Fruit fly (Drosophila melanogaster) whole organism, wandering third instar larva: Measurements from ENCODE around the gene CG3104.

ENCODE experiments used
- Abd-B ChIP-seq: fragments of >200 bp; optimal IDR thresholded peaks from 2 replicates; lab custom pipeline; 2017; ENCODE audit warnings: missing biosample characterization, missing genetic modification characterization
- CG9705 ChIP-seq: fragments of 200-800 bp; sonication (Bioruptor generic); optimal IDR thresholded peaks from 2 replicates; lab custom pipeline; 2018; ENCODE audit warnings: missing biosample characterization, mild to moderate bottlenecking, missing genetic modification characterization
- Dfd ChIP-seq: fragments of >200 bp; optimal IDR thresholded peaks from 2 replicates; lab custom pipeline; 2017; ENCODE audit warnings: missing biosample characterization, missing genetic modification characterization
- Dif ChIP-seq: fragments of 200-275, 200-300 bp; sonication (Bioruptor generic); optimal IDR thresholded peaks from 2 replicates; lab custom pipeline; 2018; ENCODE audit warnings: missing biosample characterization, missing genetic modification characterization; ENCODE audit not compliant: partially characterized antibody
- HLH106 ChIP-seq: fragments of 200-800 bp; optimal IDR thresholded peaks from 3 replicates; lab custom pipeline; 2019; ENCODE audit warnings: missing biosample characterization, mild to moderate bottlenecking, missing genetic modification characterization, moderate library complexity
- Hnf4 ChIP-seq: fragments of 200-800 bp; sonication (Bioruptor generic); optimal IDR thresholded peaks from 2 replicates; lab custom pipeline; 2016; ENCODE audit warnings: missing biosample characterization, mild to moderate bottlenecking, missing genetic modification characterization
- Hr78 ChIP-seq: fragments of >200 bp; optimal IDR thresholded peaks from 2 replicates; lab custom pipeline; 2017; ENCODE audit warnings: missing biosample characterization, missing genetic modification characterization
- Hr83 ChIP-seq: fragments of 200-300 bp; sonication (Bioruptor generic); optimal IDR thresholded peaks from 2 replicates; lab custom pipeline; 2016; ENCODE audit warnings: missing biosample characterization, mild to moderate bottlenecking, missing genetic modification characterization, moderate library complexity; ENCODE audit not compliant: poor library complexity, severe bottlenecking
- Jra ChIP-seq: sonication (Bioruptor generic); optimal IDR thresholded peaks from 2 replicates; lab custom pipeline; 2016; ENCODE audit warnings: missing biosample characterization, missing genetic modification characterization
- Mio ChIP-seq: sonication (Bioruptor generic); optimal IDR thresholded peaks from 2 replicates; lab custom pipeline; 2016; ENCODE audit warnings: missing biosample characterization, missing genetic modification characterization
- Myc ChIP-seq: fragments of >200 bp; optimal IDR thresholded peaks from 2 replicates; lab custom pipeline; 2017
- N ChIP-seq: fragments of >200 bp; optimal IDR thresholded peaks from 2 replicates; lab custom pipeline; 2018; ENCODE audit warnings: missing biosample characterization, missing external identifiers, missing genetic modification characterization
- OdsH ChIP-seq: fragments of 200-800 bp; sonication (Bioruptor generic); optimal IDR thresholded peaks from 2 replicates; lab custom pipeline; 2016; ENCODE audit warnings: missing biosample characterization, mild to moderate bottlenecking, missing genetic modification characterization
- Rel ChIP-seq, 2 experiments: fragments of 200-800 bp; sonication (Bioruptor generic) in 1 of 2; optimal IDR thresholded peaks; 2 replicates in 1 of 2; 3 replicates in 1 of 2; lab custom pipeline; 2016 to 2019; ENCODE audit warnings: mild to moderate bottlenecking in 2 of 2, missing biosample characterization in 2 of 2, missing genetic modification characterization in 2 of 2, moderate library complexity in 1 of 2
- Sp1 ChIP-seq: fragments of 200-800 bp; sonication (Bioruptor generic); optimal IDR thresholded peaks from 3 replicates; lab custom pipeline; 2019; ENCODE audit warnings: missing biosample characterization, mild to moderate bottlenecking, missing genetic modification characterization, moderate library complexity
- Vsx2 ChIP-seq: fragments of 200-300, 225-300 bp; sonication (Bioruptor generic); optimal IDR thresholded peaks from 2 replicates; lab custom pipeline; 2018; ENCODE audit warnings: missing biosample characterization, missing genetic modification characterization; ENCODE audit not compliant: partially characterized antibody
- br ChIP-seq: fragments of 200-800 bp; sonication (Bioruptor generic); optimal IDR thresholded peaks from 2 replicates; lab custom pipeline; 2016; ENCODE audit warnings: missing biosample characterization, missing genetic modification characterization
- dl ChIP-seq, 2 experiments: fragments of 175-275, 200-275 bp in 1 of 2; fragments of 200-275 bp in 1 of 2; sonication (Bioruptor generic); optimal IDR thresholded peaks; lab custom pipeline; 2018; ENCODE audit warnings: mild to moderate bottlenecking in 2 of 2, missing biosample characterization in 2 of 2, missing genetic modification characterization in 2 of 2, moderate library complexity in 2 of 2; ENCODE audit not compliant: partially characterized antibody in 2 of 2, insufficient read depth in 1 of 2
- dmrt93B ChIP-seq: fragments of 200-800 bp; sonication (Bioruptor generic); optimal IDR thresholded peaks from 2 replicates; lab custom pipeline; 2018; ENCODE audit warnings: missing biosample characterization, mild to moderate bottlenecking, missing genetic modification characterization
- dsf ChIP-seq: sonication (Bioruptor generic); optimal IDR thresholded peaks from 2 replicates; lab custom pipeline; 2016; ENCODE audit warnings: missing biosample characterization, missing genetic modification characterization, borderline replicate concordance
- ey ChIP-seq: fragments of 200-800 bp; sonication (Bioruptor generic); optimal IDR thresholded peaks from 2 replicates; lab custom pipeline; 2016; ENCODE audit warnings: missing biosample characterization, missing genetic modification characterization
- foxo ChIP-seq, 2 experiments: fragments of 200-800 bp; sonication (Bioruptor generic); optimal IDR thresholded peaks; 2 replicates in 1 of 2; 3 replicates in 1 of 2; lab custom pipeline; 2016 to 2017; ENCODE audit warnings: missing biosample characterization in 2 of 2, missing genetic modification characterization in 2 of 2
- fru ChIP-seq: fragments of 200-800 bp; sonication (Bioruptor generic); optimal IDR thresholded peaks from 3 replicates; lab custom pipeline; 2016; ENCODE audit warnings: missing biosample characterization, mild to moderate bottlenecking, missing genetic modification characterization
- h ChIP-seq: fragments of 200-800 bp; sonication (Bioruptor generic); optimal IDR thresholded peaks from 3 replicates; lab custom pipeline; 2016; ENCODE audit warnings: missing biosample characterization, mild to moderate bottlenecking, missing genetic modification characterization
- jim ChIP-seq: fragments of 175-275, 200-325 bp; sonication (Bioruptor generic); optimal IDR thresholded peaks from 2 replicates; lab custom pipeline; 2016; ENCODE audit warnings: missing biosample characterization, mild to moderate bottlenecking, missing genetic modification characterization
- lola ChIP-seq: fragments of >200 bp; optimal IDR thresholded peaks from 2 replicates; lab custom pipeline; 2017; ENCODE audit warnings: missing biosample characterization, missing genetic modification characterization
- pan ChIP-seq: fragments of >200 bp; optimal IDR thresholded peaks from 2 replicates; lab custom pipeline; 2017
- psq ChIP-seq: fragments of 200-800 bp; sonication (Bioruptor generic); optimal IDR thresholded peaks from 3 replicates; lab custom pipeline; 2017; ENCODE audit warnings: missing biosample characterization, mild to moderate bottlenecking, missing genetic modification characterization, moderate library complexity
- rgr ChIP-seq: fragments of 200-800 bp; sonication (Bioruptor generic); optimal IDR thresholded peaks from 3 replicates; lab custom pipeline; 2016; ENCODE audit warnings: missing biosample characterization, mild to moderate bottlenecking, missing genetic modification characterization
- sage ChIP-seq: fragments of 200-800 bp; sonication (Bioruptor generic); optimal IDR thresholded peaks from 2 replicates; lab custom pipeline; 2016; ENCODE audit warnings: missing biosample characterization, mild to moderate bottlenecking, missing genetic modification characterization
- sv ChIP-seq: fragments of 200-800 bp; sonication (Bioruptor generic); optimal IDR thresholded peaks from 3 replicates; lab custom pipeline; 2016; ENCODE audit warnings: missing biosample characterization, missing genetic modification characterization
- tai ChIP-seq: sonication (Bioruptor generic); optimal IDR thresholded peaks from 2 replicates; lab custom pipeline; 2016; ENCODE audit warnings: missing biosample characterization, missing genetic modification characterization
- usp ChIP-seq: fragments of >200 bp; optimal IDR thresholded peaks from 2 replicates; lab custom pipeline; 2017; ENCODE audit warnings: missing biosample characterization, missing genetic modification characterization
- woc ChIP-seq: sonication (Bioruptor generic); optimal IDR thresholded peaks from 2 replicates; lab custom pipeline; 2016; ENCODE audit warnings: missing biosample characterization, mild to moderate bottlenecking, missing genetic modification characterization

The CG3104 gene

dm6 chr2L:2885503-2886225 is 30.1 kb upstream of the CG3104 start, which contains the start of the genes NTPase and lilli (continued):
- peak; percentile 16 for TF ChIP-seq lola (GFP tag; lab: Kevin White, UChicago)
- TF ChIP-seq Dif (GFP tag; lab: Kevin White, UChicago): no peak
- TF ChIP-seq ey (GFP tag; lab: Kevin White, UChicago): peak; percentile 51
- TF ChIP-seq br (GFP tag; lab: Kevin White, UChicago): peak; percentile 48
- TF ChIP-seq Vsx2 (GFP tag; lab: Kevin White, UChicago): no peak
- peak; percentile 7 for TF ChIP-seq Mio (GFP tag; lab: Kevin White, UChicago)

dm6 chr2L:2884683-2885502 is 29.3 kb upstream of the CG3104 start:
- no peak for TF ChIP-seq sage (GFP tag; lab: Kevin White, UChicago)
- peak; percentile 8 for TF ChIP-seq CG9705 (GFP tag; lab: Kevin White, UChicago)
- no peak for TF ChIP-seq Myc (lab: Kevin White, UChicago)
- TF ChIP-seq lola (GFP tag; lab: Kevin White, UChicago): no peak
- TF ChIP-seq OdsH (GFP tag; lab: Kevin White, UChicago): no peak
- peak; percentile 3 for TF ChIP-seq br (GFP tag; lab: Kevin White, UChicago)
- TF ChIP-seq woc (GFP tag; lab: Kevin White, UChicago): peak; percentile 51
- no peak for TF ChIP-seq dmrt93B (GFP tag; lab: Kevin White, UChicago)
- TF ChIP-seq Rel (GFP tag; optimal IDR thresholded peaks at IDR 0.05; lab: Kevin White, UChicago): no peak
- TF ChIP-seq Rel (tag; optimal IDR thresholded peaks at IDR 0.05; lab: Kevin White, UChicago): peak; percentile 71
- TF ChIP-seq sv: no peak
- TF ChIP-seq pan (lab: Kevin White, UChicago): no peak
- TF ChIP-seq Dif (GFP tag; lab: Kevin White, UChicago): no peak
- TF ChIP-seq jim (GFP tag; lab: Kevin White, UChicago): no peak
- no peak for TF ChIP-seq usp (GFP tag; lab: Kevin White, UChicago)
- TF ChIP-seq h (GFP tag; lab: Kevin White, UChicago): no peak
- TF ChIP-seq HLH106 (tag; lab: Kevin White, UChicago): peak; percentile 53
- no peak for TF ChIP-seq Mio (GFP tag; lab: Kevin White, UChicago)
- no peak for TF ChIP-seq ey (GFP tag; lab: Kevin White, UChicago)
- TF ChIP-seq Hr83 (GFP tag; lab: Kevin White, UChicago): peak; percentile 86
- no peak for TF ChIP-seq foxo (GFP tag; optimal IDR thresholded peaks at IDR 0.05; lab: Kevin White, UChicago)
- no peak for TF ChIP-seq N (GFP tag; lab: Kevin White, UChicago)
- peak; percentile 16 for TF ChIP-seq Sp1

- TF ChIP-seq dmrt93B (GFP tag; lab: Kevin White, UChicago) (no peak), Dfd (GFP tag; lab: Kevin White, UChicago) (no peak), Rel (GFP tag; optimal IDR thresholded peaks at IDR 0.05; lab: Kevin White, UChicago) (no peak), Rel (tag; optimal IDR thresholded peaks at IDR 0.05; lab: Kevin White, UChicago) (peak; percentile 23), Hr78 (GFP tag; lab: Kevin White, UChicago) (no peak), dl (GFP tag; optimal IDR thresholded peaks at IDR 0.05; lab: Kevin White, UChicago; ENCODE audit: insufficient read depth in 1 of 2, partially characterized antibody in 2 of 2) (no peak), Hr83 (GFP tag; lab: Kevin White, UChicago) (no peak)
Measured at dm6 chr2L:2883703-2884294, 28.2 kb upstream of the CG3104 start.

- TF ChIP-seq foxo (GFP tag; optimal IDR thresholded peaks at IDR 0.05; lab: Kevin White, UChicago) (peak in 1 of 2 experiments; percentile 79), fru (peak; percentile 70), OdsH (GFP tag; lab: Kevin White, UChicago) (peak; percentile 65), ey (GFP tag; lab: Kevin White, UChicago) (peak; percentile 54), lola (GFP tag; lab: Kevin White, UChicago) (no peak), Sp1 (peak; percentile 57), h (GFP tag; lab: Kevin White, UChicago) (peak; percentile 80), tai (no peak), N (GFP tag; lab: Kevin White, UChicago) (no peak), dsf (GFP tag; lab: Kevin White, UChicago) (no peak), jim (GFP tag; lab: Kevin White, UChicago) (peak; percentile 66), pan (lab: Kevin White, UChicago) (no peak), Hr78 (GFP tag; lab: Kevin White, UChicago) (no peak), Hr83 (GFP tag; lab: Kevin White, UChicago) (peak; percentile 87), Hnf4 (GFP tag; lab: Kevin White, UChicago) (peak; percentile 52), Abd-B (GFP tag; lab: Kevin White, UChicago) (no peak), br (GFP tag; lab: Kevin White, UChicago) (peak; percentile 83), Jra (peak; percentile 44), rgr (peak; percentile 64), psq (peak; percentile 47), HLH106 (tag; lab: Kevin White, UChicago) (peak; percentile 37), CG9705 (GFP tag; lab: Kevin White, UChicago) (no peak), dmrt93B (GFP tag; lab: Kevin White, UChicago) (no peak)
Measured at dm6 chr2L:2882968-2883702, 27.6 kb upstream of the CG3104 start.
